Worm (Caenorhabditis elegans) whole organism, late embryonic: ENCODE results near the gene C18E9.2.

ENCODE experiments used
- elt-2 ChIP-seq: sonication (generic microtip); optimal IDR thresholded peaks from 2 replicates; lab custom pipeline; 2016; ENCODE audit warnings: missing genetic modification reagents, missing genetic modification characterization, missing compliant biosample characterization
- pha-4 ChIP-seq: fragments of 150-350 bp; optimal IDR thresholded peaks from 2 replicates; lab custom pipeline; 2018; ENCODE audit warnings: missing biosample characterization, missing genetic modification reagents, missing genetic modification characterization
- ttx-3 ChIP-seq: sonication (generic microtip); optimal IDR thresholded peaks from 2 replicates; lab custom pipeline; 2016; ENCODE audit warnings: missing genetic modification reagents, missing genetic modification characterization, missing compliant biosample characterization

DNA sequence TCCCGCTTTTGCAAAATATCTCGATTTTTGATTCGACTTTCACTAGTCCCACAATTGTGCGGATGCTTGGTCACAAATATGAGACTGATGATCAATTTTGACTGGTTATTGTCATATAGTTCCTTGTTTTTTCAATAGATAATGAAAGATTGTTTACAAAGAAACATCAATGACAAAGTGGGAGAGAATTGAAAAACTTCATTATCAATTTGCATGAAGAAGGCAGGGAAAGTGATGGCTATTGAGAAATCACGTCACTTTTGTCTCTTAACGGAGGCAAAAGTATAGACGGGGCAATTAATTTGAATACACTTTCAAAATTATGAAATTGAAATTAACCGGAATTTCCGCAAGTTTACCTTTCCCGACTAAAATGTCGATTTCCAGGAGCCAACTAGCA lies 41.6 kb upstream of the C18E9.2 start:
- TF ChIP-seq pha-4 (tag; lab: Kevin White, UChicago) = no peak
- TF ChIP-seq elt-2 (tag; lab: Kevin White, UChicago) = no peak
- TF ChIP-seq ttx-3 = no peak
